In genomic region chr2L:12005436-12006396, dm6 we compare ENCODE assay signal across 6 fruit fly cellular contexts.
A peak's percentile ranks its signal among the peaks of the same experiment; 100 is the strongest.
TF ChIP-seq lines count a peak whose summit lies in the region.

No protein-coding gene starts in this region.

- no peak for TF ChIP-seq CTCF in whole organism, embryonic (GFP tag; optimal IDR thresholded peaks at IDR 0.05; lab: Kevin White, UChicago)

TF ChIP-seq in whole organism, 6 proteins besides CTCF, POLR2A, EP300 and RAD21:
- TF ChIP-seq usp (GFP tag; optimal IDR thresholded peaks at IDR 0.05; lab: Kevin White, UChicago), result no peak
- peak; percentile 81 to 82 for TF ChIP-seq EcR (GFP tag; optimal IDR thresholded peaks at IDR 0.05; lab: Kevin White, UChicago)
- TF ChIP-seq Dll (optimal IDR thresholded peaks at IDR 0.05; lab: Kevin White, UChicago), result peak; percentile 73
- TF ChIP-seq psq (optimal IDR thresholded peaks at IDR 0.05; lab: Kevin White, UChicago), result no peak
- no peak for TF ChIP-seq CG8478 (optimal IDR thresholded peaks at IDR 0.05; lab: Kevin White, UChicago)
- TF ChIP-seq pan (optimal IDR thresholded peaks at IDR 0.05; lab: Kevin White, UChicago), result no peak

TF ChIP-seq in whole organism, adult, 20 proteins besides CTCF, POLR2A, EP300 and RAD21 (continues in another document):
- TF ChIP-seq bab1 (GFP tag; optimal IDR thresholded peaks at IDR 0.05; lab: Kevin White, UChicago) (no peak), pad (GFP tag; optimal IDR thresholded peaks at IDR 0.05; lab: Kevin White, UChicago) (peak; percentile 93), Hr96 (GFP tag; optimal IDR thresholded peaks at IDR 0.05; lab: Kevin White, UChicago) (no peak), tj (GFP tag; optimal IDR thresholded peaks at IDR 0.05; lab: Kevin White, UChicago) (peak; percentile 11), ovo (GFP tag; optimal IDR thresholded peaks at IDR 0.05; lab: Kevin White, UChicago) (peak; percentile 60), CG14711 (tag; optimal IDR thresholded peaks at IDR 0.05; lab: Kevin White, UChicago) (no peak), kay (GFP tag; lab: Kevin White, UChicago; ENCODE audit: borderline replicate concordance) (no peak), CG1620 (GFP tag; optimal IDR thresholded peaks at IDR 0.05; lab: Kevin White, UChicago) (no peak), CG12768 (GFP tag; optimal IDR thresholded peaks at IDR 0.05; lab: Kevin White, UChicago) (peak; percentile 67), cnc (optimal IDR thresholded peaks at IDR 0.05; lab: Kevin White, UChicago) (no peak), Crg-1 (GFP tag; optimal IDR thresholded peaks at IDR 0.05; lab: Kevin White, UChicago) (peak; percentile 35), Mnt (GFP tag; optimal IDR thresholded peaks at IDR 0.05; lab: Kevin White, UChicago) (no peak), toe (GFP tag; optimal IDR thresholded peaks at IDR 0.05; lab: Kevin White, UChicago) (no peak), CG33017 (tag; optimal IDR thresholded peaks at IDR 0.05; lab: Kevin White, UChicago) (no peak), CG7101 (tag; optimal IDR thresholded peaks at IDR 0.05; lab: Kevin White, UChicago) (no peak), cic (GFP tag; optimal IDR thresholded peaks at IDR 0.05; lab: Kevin White, UChicago) (peak; percentile 6), CG11617 (GFP tag; optimal IDR thresholded peaks at IDR 0.05; lab: Kevin White, UChicago) (no peak), CG5204 (GFP tag; optimal IDR thresholded peaks at IDR 0.05; lab: Kevin White, UChicago) (no peak)

TF ChIP-seq in whole organism, embryonic, 481 proteins besides CTCF, POLR2A, EP300 and RAD21 (continues in another document):
- TF ChIP-seq CG5180 (GFP tag; optimal IDR thresholded peaks at IDR 0.05; lab: Kevin White, UChicago) (peak; percentile 36), CG18011 (GFP tag; optimal IDR thresholded peaks at IDR 0.05; lab: Kevin White, UChicago) (no peak), CG8359 (GFP tag; optimal IDR thresholded peaks at IDR 0.05; lab: Kevin White, UChicago; ENCODE audit: borderline replicate concordance) (peak; percentile 30), Hr3 (GFP tag; optimal IDR thresholded peaks at IDR 0.05; lab: Kevin White, UChicago) (peak; percentile 44), sug (tag; optimal IDR thresholded peaks at IDR 0.05; lab: Kevin White, UChicago) (peak; percentile 90), exex (tag; optimal IDR thresholded peaks at IDR 0.05; lab: Kevin White, UChicago) (peak; percentile 61), Stat92E (GFP tag; optimal IDR thresholded peaks at IDR 0.05; lab: Kevin White, UChicago) (peak in 1 of 3 experiments; percentile 40), abd-A (tag; optimal IDR thresholded peaks at IDR 0.05; lab: Kevin White, UChicago) (peak; percentile 99), Lhr (GFP tag; optimal IDR thresholded peaks at IDR 0.05; lab: Kevin White, UChicago) (peak; percentile 28), seq (GFP tag; IDR thresholded peaks at IDR 0.05; lab: Robert Waterston, UW) (no peak), Doc2 (GFP tag; IDR thresholded peaks at IDR 0.05; lab: Robert Waterston, UW) (no peak), caup (GFP tag; optimal IDR thresholded peaks at IDR 0.05; lab: Kevin White, UChicago; ENCODE audit: severe bottlenecking) (peak; percentile 16), CG11723 (GFP tag; optimal IDR thresholded peaks at IDR 0.05; lab: Kevin White, UChicago) (no peak), Nf-YC (tag; optimal IDR thresholded peaks at IDR 0.05; lab: Kevin White, UChicago) (peak; percentile 96), Nf-YB (GFP tag; optimal IDR thresholded peaks at IDR 0.05; lab: Kevin White, UChicago) (peak; percentile 95), CG7987 (GFP tag; optimal IDR thresholded peaks at IDR 0.05; lab: Kevin White, UChicago) (peak; percentile 71), HLHmδ (GFP tag; optimal IDR thresholded peaks at IDR 0.05; lab: Kevin White, UChicago) (peak; percentile 42)

TF ChIP-seq in whole organism, prepupa, 60 proteins besides CTCF, POLR2A, EP300 and RAD21:
- TF ChIP-seq CG6276 (GFP tag; optimal IDR thresholded peaks at IDR 0.05; lab: Kevin White, UChicago), result peak; percentile 14
- peak; percentile 80 for TF ChIP-seq dsx (GFP tag; optimal IDR thresholded peaks at IDR 0.05; lab: Kevin White, UChicago; ENCODE audit: poor library complexity, severe bottlenecking)
- TF ChIP-seq Eip78C (GFP tag; lab: Kevin White, UChicago), result peak; percentile 56
- TF ChIP-seq Blimp-1 (GFP tag; optimal IDR thresholded peaks at IDR 0.05; lab: Kevin White, UChicago), result peak; percentile 81
- TF ChIP-seq cyc (GFP tag; optimal IDR thresholded peaks at IDR 0.05; lab: Kevin White, UChicago), result no peak
- TF ChIP-seq CG6854 (GFP tag; optimal IDR thresholded peaks at IDR 0.05; lab: Kevin White, UChicago), result peak; percentile 55
- no peak for TF ChIP-seq Eip75B (GFP tag; optimal IDR thresholded peaks at IDR 0.05; lab: Kevin White, UChicago)
- TF ChIP-seq CG1621 (tag; optimal IDR thresholded peaks at IDR 0.05; lab: Kevin White, UChicago), result peak; percentile 75
- TF ChIP-seq CG34406 (GFP tag; optimal IDR thresholded peaks at IDR 0.05; lab: Kevin White, UChicago), result no peak
- peak; percentile 93 for TF ChIP-seq svp (GFP tag; lab: Kevin White, UChicago)
- TF ChIP-seq eg (GFP tag; IDR thresholded peaks at IDR 0.05; lab: Robert Waterston, UW), result no peak

TF ChIP-seq in whole organism, pupa, 21 proteins besides CTCF, POLR2A, EP300 and RAD21:
- TF ChIP-seq gl (tag; optimal IDR thresholded peaks at IDR 0.05; lab: Kevin White, UChicago) (no peak), Snoo (tag; optimal IDR thresholded peaks at IDR 0.05; lab: Kevin White, UChicago) (peak; percentile 9), EcR (GFP tag; optimal IDR thresholded peaks at IDR 0.05; lab: Kevin White, UChicago) (peak; percentile 92), CG15710 (tag; optimal IDR thresholded peaks at IDR 0.05; lab: Kevin White, UChicago) (no peak), CG8301 (tag; optimal IDR thresholded peaks at IDR 0.05; lab: Kevin White, UChicago) (no peak), CG13204 (GFP tag; optimal IDR thresholded peaks at IDR 0.05; lab: Kevin White, UChicago) (peak; percentile 80)

TF ChIP-seq in whole organism, wandering third instar larva, 38 proteins besides CTCF, POLR2A, EP300 and RAD21:
- TF ChIP-seq CG32264 (GFP tag; optimal IDR thresholded peaks at IDR 0.05; lab: Kevin White, UChicago) (no peak), Mio (GFP tag; optimal IDR thresholded peaks at IDR 0.05; lab: Kevin White, UChicago) (no peak), h (GFP tag; optimal IDR thresholded peaks at IDR 0.05; lab: Kevin White, UChicago) (no peak), Rel (GFP tag; optimal IDR thresholded peaks at IDR 0.05; lab: Kevin White, UChicago) (no peak), Rel (tag; optimal IDR thresholded peaks at IDR 0.05; lab: Kevin White, UChicago) (peak; percentile 100), ey (GFP tag; optimal IDR thresholded peaks at IDR 0.05; lab: Kevin White, UChicago) (no peak), rgr (GFP tag; optimal IDR thresholded peaks at IDR 0.05; lab: Kevin White, UChicago) (peak; percentile 1), Hr83 (GFP tag; optimal IDR thresholded peaks at IDR 0.05; lab: Kevin White, UChicago; ENCODE audit: poor library complexity, severe bottlenecking) (no peak), fru (GFP tag; optimal IDR thresholded peaks at IDR 0.05; lab: Kevin White, UChicago) (peak; percentile 23), N (GFP tag; optimal IDR thresholded peaks at IDR 0.05; lab: Kevin White, UChicago) (no peak), dmrt93B (GFP tag; optimal IDR thresholded peaks at IDR 0.05; lab: Kevin White, UChicago) (no peak), Abd-B (GFP tag; optimal IDR thresholded peaks at IDR 0.05; lab: Kevin White, UChicago) (no peak), Jra (GFP tag; optimal IDR thresholded peaks at IDR 0.05; lab: Kevin White, UChicago) (peak; percentile 40), jim (GFP tag; optimal IDR thresholded peaks at IDR 0.05; lab: Kevin White, UChicago) (no peak), GATAd (GFP tag; optimal IDR thresholded peaks at IDR 0.05; lab: Kevin White, UChicago) (no peak), dl (GFP tag; optimal IDR thresholded peaks at IDR 0.05; lab: Kevin White, UChicago; ENCODE audit: insufficient read depth in 1 of 2, partially characterized antibody in 2 of 2) (peak; percentile 59 to 62), OdsH (GFP tag; optimal IDR thresholded peaks at IDR 0.05; lab: Kevin White, UChicago) (no peak), pan (optimal IDR thresholded peaks at IDR 0.05; lab: Kevin White, UChicago) (no peak), brk (GFP tag; optimal IDR thresholded peaks at IDR 0.05; lab: Kevin White, UChicago) (no peak), tai (GFP tag; optimal IDR thresholded peaks at IDR 0.05; lab: Kevin White, UChicago) (no peak), sv (GFP tag; optimal IDR thresholded peaks at IDR 0.05; lab: Kevin White, UChicago) (no peak), br (GFP tag; optimal IDR thresholded peaks at IDR 0.05; lab: Kevin White, UChicago) (peak; percentile 59), Sp1 (GFP tag; optimal IDR thresholded peaks at IDR 0.05; lab: Kevin White, UChicago) (peak; percentile 27), CrebA (GFP tag; optimal IDR thresholded peaks at IDR 0.05; lab: Kevin White, UChicago; ENCODE audit: borderline replicate concordance) (no peak), Dfd (GFP tag; optimal IDR thresholded peaks at IDR 0.05; lab: Kevin White, UChicago) (no peak), psq (GFP tag; optimal IDR thresholded peaks at IDR 0.05; lab: Kevin White, UChicago) (peak; percentile 5), sage (GFP tag; optimal IDR thresholded peaks at IDR 0.05; lab: Kevin White, UChicago) (peak; percentile 53), Myc (optimal IDR thresholded peaks at IDR 0.05; lab: Kevin White, UChicago) (no peak)
